Fruit fly (Drosophila melanogaster) whole organism, embryonic: ENCODE results near the gene CG17343.

ENCODE experiments used
- CG1647 ChIP-seq: fragments of 200-800 bp; sonication (Bioruptor generic); optimal IDR thresholded peaks from 3 replicates; lab custom pipeline; 2016; ENCODE audit warnings: missing biosample characterization, missing genetic modification characterization
- CG17186 ChIP-seq: fragments of 200-800 bp; sonication (Bioruptor generic); optimal IDR thresholded peaks from 3 replicates; lab custom pipeline; 2017; ENCODE audit warnings: missing biosample characterization, missing genetic modification reagents, missing genetic modification characterization
- CG7357 ChIP-seq: fragments of 200-800 bp; sonication (Bioruptor generic); IDR thresholded peaks from 3 replicates; pipeline ENCODE4 v1.3.6; 2022; ENCODE audit warnings: missing biosample characterization, missing genetic modification characterization
- CG9727 ChIP-seq: fragments of 200-800 bp; sonication (Bioruptor generic); optimal IDR thresholded peaks from 3 replicates; lab custom pipeline; 2017; ENCODE audit warnings: missing biosample characterization, mild to moderate bottlenecking, missing genetic modification characterization
- jumu ChIP-seq: fragments of 200-800 bp; sonication (Bioruptor generic); optimal IDR thresholded peaks from 3 replicates; lab custom pipeline; 2016; ENCODE audit warnings: missing biosample characterization, missing genetic modification characterization

DNA sequence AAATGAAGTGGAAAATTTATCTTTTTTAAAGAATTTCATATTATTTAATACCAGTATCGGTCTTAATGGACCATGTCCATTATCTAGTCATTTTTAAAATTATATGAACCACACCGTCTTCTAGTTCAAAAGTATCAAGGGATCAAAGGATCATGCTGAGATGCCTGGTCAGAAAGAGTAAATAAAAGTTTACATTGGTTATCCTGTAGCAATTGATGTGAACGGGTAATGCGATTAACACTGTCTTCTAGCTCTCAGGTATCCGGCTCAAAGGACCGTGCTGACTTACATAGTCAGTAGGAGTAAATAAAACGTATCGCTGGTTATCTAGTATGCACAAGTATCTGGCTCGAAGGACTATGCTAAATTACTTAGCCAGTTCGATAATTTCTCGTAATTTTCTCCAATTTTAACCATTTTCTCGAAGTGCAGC is 45.6 kb upstream of the CG17343 start:
- no peak for TF ChIP-seq CG1647 (GFP tag; lab: Kevin White, UChicago)
- TF ChIP-seq CG9727 (GFP tag; lab: Kevin White, UChicago): peak; percentile 50
- no peak for TF ChIP-seq CG17186 (GFP tag; lab: Kevin White, UChicago)
- no peak for TF ChIP-seq jumu
- TF ChIP-seq CG7357 (GFP tag; lab: Robert Waterston, UW): no peak
